Worm (Caenorhabditis elegans) whole organism, L4 larva: ENCODE results near the gene pqn-25.

ENCODE experiments used
- D1046.2 ChIP-seq: fragments of 200-800 bp; sonication (Bioruptor generic); IDR thresholded peaks from 2 replicates; pipeline ENCODE4 v1.3.6; 2022; ENCODE audit warnings: missing genetic modification characterization, missing compliant biosample characterization
- F26F4.8 ChIP-seq: fragments of 200-800 bp; sonication (Bioruptor generic); conservative IDR thresholded peaks from 2 replicates; pipeline ENCODE4 v1.3.6; 2022; ENCODE audit warnings: missing genetic modification characterization, missing compliant biosample characterization
- Y105C5A.15 ChIP-seq: fragments of 200-800 bp; sonication (Bioruptor generic); IDR thresholded peaks from 2 replicates; pipeline ENCODE4 v1.3.6; 2022; ENCODE audit warnings: missing genetic modification characterization, missing compliant biosample characterization
- Y5F2A.4 ChIP-seq: fragments of 200-800 bp; sonication (Bioruptor generic); optimal IDR thresholded peaks from 2 replicates; lab custom pipeline; 2018; ENCODE audit warnings: mild to moderate bottlenecking, missing genetic modification characterization, missing compliant biosample characterization
- aly-2 ChIP-seq: sonication (generic microtip); optimal IDR thresholded peaks from 2 replicates; lab custom pipeline; 2018; ENCODE audit warnings: missing biosample characterization, missing genetic modification characterization
- ama-1 ChIP-seq: fragments of 150-350 bp; optimal IDR thresholded peaks from 2 replicates; lab custom pipeline; 2014; ENCODE audit warnings: inconsistent platforms, mixed read lengths
- arid-1 ChIP-seq: fragments of 200-800 bp; sonication (Bioruptor generic); conservative IDR thresholded peaks from 2 replicates; pipeline ENCODE4 v1.3.6; 2022; ENCODE audit warnings: missing genetic modification reagents, missing genetic modification characterization, missing compliant biosample characterization
- ceh-62 ChIP-seq: sonication (generic microtip); optimal IDR thresholded peaks from 2 replicates; lab custom pipeline; 2017; ENCODE audit warnings: missing biosample characterization, missing genetic modification characterization
- ces-1 ChIP-seq: fragments of 150-350 bp; sonication (generic microtip); optimal IDR thresholded peaks from 4 replicates; lab custom pipeline; 2014; ENCODE audit warnings: missing biosample characterization, missing genetic modification reagents, missing genetic modification characterization
- daf-12 ChIP-seq: fragments of 150-350 bp; optimal IDR thresholded peaks from 2 replicates; lab custom pipeline; 2014; ENCODE audit warnings: missing biosample characterization, missing genetic modification reagents, missing genetic modification characterization
- daf-16 ChIP-seq, 3 experiments: sonication (generic microtip); optimal IDR thresholded peaks; 2 replicates each; lab custom pipeline; 2016 to 2017; ENCODE audit warnings: missing genetic modification characterization in 3 of 3, missing genetic modification reagents in 3 of 3, mild to moderate bottlenecking in 2 of 3, missing compliant biosample characterization in 2 of 3, missing biosample characterization in 1 of 3, moderate library complexity in 1 of 3
- daf-8 ChIP-seq: fragments of 200-800 bp; sonication (Bioruptor generic); IDR thresholded peaks from 2 replicates; pipeline ENCODE4 v1.3.6; 2022; ENCODE audit warnings: missing genetic modification characterization, missing compliant biosample characterization
- hlh-11 ChIP-seq: fragments of 200-800 bp; sonication (Bioruptor generic); optimal IDR thresholded peaks from 2 replicates; lab custom pipeline; 2018; ENCODE audit warnings: mild to moderate bottlenecking, missing genetic modification characterization, missing compliant biosample characterization
- hlh-30 ChIP-seq: sonication (generic microtip); optimal IDR thresholded peaks from 2 replicates; lab custom pipeline; 2017; ENCODE audit warnings: antibody characterized with exemption, mild to moderate bottlenecking, missing genetic modification characterization, missing compliant biosample characterization; ENCODE audit not compliant: insufficient read depth
- jun-1 ChIP-seq: fragments of 150-350 bp; optimal IDR thresholded peaks from 2 replicates; lab custom pipeline; 2014; ENCODE audit warnings: missing biosample characterization, missing genetic modification reagents, missing genetic modification characterization
- lim-7 ChIP-seq: fragments of 200-800 bp; sonication (Bioruptor generic); IDR thresholded peaks from 2 replicates; pipeline ENCODE4 v1.3.6; 2022; ENCODE audit warnings: missing genetic modification characterization, missing compliant biosample characterization
- lin-1 ChIP-seq: fragments of 200-800 bp; sonication (Bioruptor generic); IDR thresholded peaks from 2 replicates; pipeline ENCODE4 v1.3.6; 2022; ENCODE audit warnings: missing genetic modification reagents, missing genetic modification characterization, missing compliant biosample characterization
- lin-39 ChIP-seq: fragments of 150-350 bp; optimal IDR thresholded peaks from 2 replicates; lab custom pipeline; 2014; ENCODE audit warnings: missing biosample characterization, missing genetic modification reagents, missing genetic modification characterization
- lir-3 ChIP-seq: sonication (generic microtip); optimal IDR thresholded peaks from 2 replicates; lab custom pipeline; 2016; ENCODE audit warnings: mild to moderate bottlenecking, missing genetic modification characterization, missing compliant biosample characterization
- mdl-1 ChIP-seq, 2 experiments: fragments of 150-350 bp in 1 of 2; sonication (generic microtip) in 1 of 2; optimal IDR thresholded peaks; 2 replicates each; lab custom pipeline; 2014 to 2017; ENCODE audit warnings: missing biosample characterization in 2 of 2, missing genetic modification characterization in 2 of 2
- mep-1 ChIP-seq: fragments of 150-350 bp; sonication (generic microtip); optimal IDR thresholded peaks from 3 replicates; lab custom pipeline; 2014; ENCODE audit warnings: missing biosample characterization, missing genetic modification characterization
- mxl-2 ChIP-seq: fragments of 200-800 bp; sonication (Bioruptor generic); conservative IDR thresholded peaks from 2 replicates; pipeline ENCODE4 v1.3.6; 2022; ENCODE audit warnings: missing genetic modification reagents, missing genetic modification characterization, missing compliant biosample characterization
- nhr-28 ChIP-seq: fragments of 150-350 bp; optimal IDR thresholded peaks from 2 replicates; lab custom pipeline; 2014; ENCODE audit warnings: missing biosample characterization, missing genetic modification characterization
- nhr-41 ChIP-seq: fragments of 200-800 bp; sonication (Bioruptor generic); IDR thresholded peaks from 2 replicates; pipeline ENCODE4 v1.3.6; 2022; ENCODE audit warnings: missing genetic modification reagents, missing genetic modification characterization, missing compliant biosample characterization
- nhr-76 ChIP-seq: fragments of 150-350 bp; optimal IDR thresholded peaks from 2 replicates; lab custom pipeline; 2014; ENCODE audit warnings: missing biosample characterization, missing genetic modification characterization
- pha-4 ChIP-seq, 2 experiments: fragments of 150-350 bp in 1 of 2; fragments of 200-800 bp in 1 of 2; sonication (Bioruptor generic) in 1 of 2; IDR thresholded peaks in 1 of 2; optimal IDR thresholded peaks in 1 of 2; 2 replicates each; pipeline versions ENCODE4 v1.3.6 to Lab custom; 2014 to 2022; ENCODE audit warnings: missing genetic modification characterization in 2 of 2, missing genetic modification reagents in 2 of 2, missing biosample characterization in 1 of 2, missing compliant biosample characterization in 1 of 2
- php-3 ChIP-seq: fragments of 200-800 bp; sonication (Bioruptor generic); IDR thresholded peaks from 2 replicates; pipeline ENCODE4 v1.3.6; 2022; ENCODE audit warnings: missing genetic modification reagents, missing genetic modification characterization, missing compliant biosample characterization
- rbr-2 ChIP-seq: sonication (generic microtip); optimal IDR thresholded peaks from 2 replicates; lab custom pipeline; 2016; ENCODE audit warnings: missing genotype, missing genetic modification characterization, missing compliant biosample characterization
- saeg-2 ChIP-seq: fragments of 200-800 bp; sonication (Bioruptor generic); IDR thresholded peaks from 2 replicates; pipeline ENCODE4 v1.3.6; 2022; ENCODE audit warnings: missing genetic modification reagents, missing genetic modification characterization, missing compliant biosample characterization
- sdz-12 ChIP-seq: fragments of 200-800 bp; sonication (Bioruptor generic); optimal IDR thresholded peaks from 2 replicates; lab custom pipeline; 2018; ENCODE audit warnings: mild to moderate bottlenecking, missing genetic modification characterization, missing compliant biosample characterization
- zag-1 ChIP-seq: fragments of 150-350 bp; optimal IDR thresholded peaks from 2 replicates; lab custom pipeline; 2014; ENCODE audit warnings: missing biosample characterization, missing genetic modification characterization
- zip-11 ChIP-seq: fragments of 200-800 bp; sonication (Bioruptor generic); IDR thresholded peaks from 2 replicates; pipeline ENCODE4 v1.3.6; 2022; ENCODE audit warnings: missing genetic modification characterization, missing compliant biosample characterization
- ztf-11 ChIP-seq: fragments of 150-350 bp; optimal IDR thresholded peaks from 2 replicates; lab custom pipeline; 2014; ENCODE audit warnings: missing biosample characterization, missing genetic modification characterization

pqn-25 gene

ce11 chrIII:5501358-5502287, 10.8 kb downstream of the pqn-25 start, which contains the start of gene R02F2.1 (continued):
- TF ChIP-seq nhr-76 (tag; lab: Kevin White, UChicago) (no peak), pha-4 (GFP tag; IDR thresholded peaks at IDR 0.05; lab: Robert Waterston, UW) (no peak), pha-4 (tag; optimal IDR thresholded peaks at IDR 0.05; lab: Kevin White, UChicago) (no peak), nhr-28 (peak; percentile 32), zip-11 (GFP tag; lab: Robert Waterston, UW) (no peak), ama-1 (lab: Kevin White, UChicago) (peak; percentile 36), ceh-62 (tag; lab: Kevin White, UChicago) (no peak), daf-8 (GFP tag; lab: Robert Waterston, UW) (no peak), mep-1 (tag; lab: Kevin White, UChicago) (peak; percentile 17), zag-1 (tag; lab: Kevin White, UChicago) (no peak), mxl-2 (GFP tag; lab: Robert Waterston, UW) (0 out of 2 replicates have a peak, but pooled peaks have one; percentile 5), mdl-1 (tag; optimal IDR thresholded peaks at IDR 0.05; lab: Kevin White, UChicago) (peak in 1 of 2 experiments; percentile 50)

- TF ChIP-seq pha-4 (GFP tag; IDR thresholded peaks at IDR 0.05; lab: Robert Waterston, UW) = no peak
- no peak for TF ChIP-seq pha-4 (tag; optimal IDR thresholded peaks at IDR 0.05; lab: Kevin White, UChicago)
- TF ChIP-seq lir-3 (tag; lab: Kevin White, UChicago) = no peak
- no peak for TF ChIP-seq Y5F2A.4 (GFP tag; lab: Kevin White, UChicago)
- TF ChIP-seq lin-1 (GFP tag; lab: Robert Waterston, UW) = no peak
- TF ChIP-seq aly-2 (tag; lab: Kevin White, UChicago) = no peak
- no peak for TF ChIP-seq lin-39 (tag; lab: Kevin White, UChicago)
- TF ChIP-seq Y105C5A.15 (GFP tag; lab: Robert Waterston, UW) = no peak
- TF ChIP-seq sdz-12 (GFP tag; lab: Kevin White, UChicago) = no peak
- TF ChIP-seq php-3 (GFP tag; lab: Robert Waterston, UW) = no peak
- no peak for TF ChIP-seq arid-1 (GFP tag; lab: Robert Waterston, UW)
- TF ChIP-seq zip-11 (GFP tag; lab: Robert Waterston, UW) = no peak
- no peak for TF ChIP-seq daf-16 (GFP tag; optimal IDR thresholded peaks at IDR 0.05; lab: Kevin White, UChicago)
- TF ChIP-seq daf-16 (tag; optimal IDR thresholded peaks at IDR 0.05; lab: Kevin White, UChicago) = no peak
- TF ChIP-seq ztf-11 (tag; lab: Kevin White, UChicago) = no peak
- no peak for TF ChIP-seq rbr-2
- TF ChIP-seq nhr-41 (GFP tag; lab: Robert Waterston, UW) = no peak
- TF ChIP-seq lim-7 (GFP tag; lab: Robert Waterston, UW) = no peak
- TF ChIP-seq saeg-2 (GFP tag; lab: Robert Waterston, UW) = no peak
- no peak for TF ChIP-seq daf-12 (tag; lab: Kevin White, UChicago)
- TF ChIP-seq hlh-11 = no peak
These were observed 11.7 kb downstream of the pqn-25 start for ce11 chrIII:5500732-5501131.

DNA sequence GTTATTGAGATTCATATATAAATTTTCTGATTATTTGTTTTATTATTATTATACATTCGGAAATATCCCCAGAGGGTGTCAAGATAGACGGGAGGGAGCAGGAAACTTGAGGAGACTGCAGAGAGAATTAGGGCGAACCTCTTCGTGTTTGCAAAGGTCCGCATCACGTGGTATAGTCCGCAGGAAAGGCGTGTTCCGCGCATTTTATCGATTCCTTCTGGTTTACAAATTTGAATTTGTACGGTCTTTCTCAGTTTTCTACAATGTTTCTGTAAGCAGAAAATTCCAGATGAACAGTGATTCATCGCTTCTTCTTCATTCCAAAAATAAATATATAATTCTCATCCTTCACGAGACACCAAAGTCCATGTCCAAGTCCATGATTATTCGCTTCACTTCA, 12.5 kb downstream of the pqn-25 start:
- no peak for TF ChIP-seq ces-1
- TF ChIP-seq mxl-2 (GFP tag; lab: Robert Waterston, UW) = no peak
- TF ChIP-seq D1046.2 (GFP tag; lab: Robert Waterston, UW) = no peak
- TF ChIP-seq F26F4.8 (GFP tag; lab: Robert Waterston, UW) = no peak
- TF ChIP-seq ztf-11 (tag; lab: Kevin White, UChicago) = no peak
- peak; percentile 24 for TF ChIP-seq hlh-30
- no peak for TF ChIP-seq jun-1 (tag; lab: Kevin White, UChicago)
- TF ChIP-seq, all 104 proteins: peak for 1
